Worm (Caenorhabditis elegans): ENCODE results near the gene snfc-5.

Gene snfc-5

DNA sequence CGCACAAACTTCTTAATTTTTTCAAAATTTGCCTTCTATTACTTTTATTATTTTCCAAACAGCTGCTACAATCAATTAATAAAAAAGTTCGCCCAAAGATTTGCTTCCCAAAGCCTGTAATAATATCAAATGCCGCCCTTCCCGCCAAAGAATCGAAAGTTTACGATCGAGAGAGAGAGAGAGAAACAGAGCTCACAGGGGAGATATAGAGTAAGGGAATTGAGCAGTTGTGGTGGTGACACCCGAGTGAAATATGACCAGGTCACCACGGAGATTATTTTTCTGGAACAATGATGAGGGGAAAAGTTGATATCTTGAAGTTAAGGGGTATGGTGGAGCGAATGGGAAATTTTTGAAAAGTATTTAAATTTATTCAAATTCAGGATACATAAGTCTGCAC, 44.7 kb upstream of the snfc-5 start:
- TF ChIP-seq nhr-28 (tag; optimal IDR thresholded peaks at IDR 0.05) (no peak), lin-32 (GFP tag; optimal IDR thresholded peaks at IDR 0.05) (no peak), sptf-1 (tag; optimal IDR thresholded peaks at IDR 0.05) (no peak), lin-13 (tag; optimal IDR thresholded peaks at IDR 0.05) (no peak), hlh-1 (tag; optimal IDR thresholded peaks at IDR 0.05) (peak; percentile 89), ham-2 (GFP tag; optimal IDR thresholded peaks at IDR 0.05) (no peak), unc-39 (tag; optimal IDR thresholded peaks at IDR 0.05) (no peak), bed-3 (GFP tag; optimal IDR thresholded peaks at IDR 0.05) (no peak), unc-120 (tag; optimal IDR thresholded peaks at IDR 0.05; ENCODE audit: poor library complexity, severe bottlenecking) (no peak), mab-5 (tag; optimal IDR thresholded peaks at IDR 0.05) (no peak), M03D4.4 (tag; optimal IDR thresholded peaks at IDR 0.05) (no peak), unc-62 (GFP tag; optimal IDR thresholded peaks at IDR 0.05) (peak; percentile 71), ztf-11 (tag; optimal IDR thresholded peaks at IDR 0.05) (no peak), nhr-12 (tag; optimal IDR thresholded peaks at IDR 0.05) (no peak), mls-2 (tag; optimal IDR thresholded peaks at IDR 0.05) (no peak), pha-4 (tag; optimal IDR thresholded peaks at IDR 0.05) (no peak), cnd-1 (tag; optimal IDR thresholded peaks at IDR 0.05) (no peak)

DNA sequence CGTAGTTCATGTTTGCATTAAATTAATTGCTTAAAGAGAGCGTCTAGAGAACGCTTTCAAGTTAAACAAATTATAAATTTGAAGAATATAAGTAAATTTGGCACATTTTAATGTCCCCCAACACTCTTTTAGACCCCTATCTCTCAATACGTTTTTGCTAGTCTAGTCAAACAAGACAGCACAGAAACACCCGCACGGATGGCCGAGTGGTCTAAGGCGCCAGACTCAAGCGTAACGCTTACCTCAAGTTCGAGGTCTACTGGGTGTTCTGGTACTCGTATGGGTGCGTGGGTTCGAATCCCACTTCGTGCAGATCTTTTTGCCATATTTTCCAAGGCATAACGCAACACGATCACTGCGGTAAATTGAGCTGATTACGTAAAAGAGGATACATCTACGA, 42.3 kb upstream of the snfc-5 start:
- TF ChIP-seq nhr-2 (tag; optimal IDR thresholded peaks at IDR 0.05) (no peak), nhr-12 (tag; optimal IDR thresholded peaks at IDR 0.05) (no peak), ham-2 (GFP tag; optimal IDR thresholded peaks at IDR 0.05) (peak; percentile 26), elt-1 (tag; optimal IDR thresholded peaks at IDR 0.05; ENCODE audit: borderline replicate concordance, insufficient read depth) (no peak), unc-62 (GFP tag; optimal IDR thresholded peaks at IDR 0.05) (no peak), lsy-2 (tag; optimal IDR thresholded peaks at IDR 0.05) (no peak), ceh-43 (GFP tag; optimal IDR thresholded peaks at IDR 0.05) (no peak)

DNA sequence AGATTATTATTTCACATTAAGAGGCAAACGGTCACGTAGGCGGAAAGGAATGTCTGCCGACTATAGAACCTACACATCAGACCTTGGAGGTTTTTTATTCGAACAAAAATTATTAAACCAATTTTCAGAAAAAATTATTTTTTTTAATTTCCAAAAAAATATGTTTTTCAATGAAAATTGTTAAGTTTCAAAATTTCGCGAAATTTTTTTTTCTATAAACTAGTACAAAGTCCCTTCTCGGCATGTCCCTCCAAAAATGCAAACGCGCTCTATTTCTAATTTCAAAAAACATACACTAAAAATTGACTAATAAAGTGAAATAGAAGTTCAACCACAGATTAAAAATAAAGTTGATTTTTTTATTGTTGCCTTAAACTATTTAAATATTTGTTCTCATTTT, 39.6 kb upstream of the snfc-5 start, which contains the start of gene ckb-1:
Gene ckb-1 (plus strand): TSS at position 301 of the 400 bp plus-strand sequence.
- no peak for TF ChIP-seq ztf-11 (tag; optimal IDR thresholded peaks at IDR 0.05)
- TF ChIP-seq mep-1 (tag; optimal IDR thresholded peaks at IDR 0.05) = no peak
- no peak for TF ChIP-seq pha-4 (tag; optimal IDR thresholded peaks at IDR 0.05)
- no peak for TF ChIP-seq zip-8 (tag; optimal IDR thresholded peaks at IDR 0.05)
- no peak for TF ChIP-seq tbx-8 (GFP tag; optimal IDR thresholded peaks at IDR 0.05)
- no peak for TF ChIP-seq flh-1 (GFP tag; optimal IDR thresholded peaks at IDR 0.05)
- TF ChIP-seq blmp-1 (tag; optimal IDR thresholded peaks at IDR 0.05) = no peak
- no peak for TF ChIP-seq ces-1 (GFP tag; optimal IDR thresholded peaks at IDR 0.05)
- no peak for TF ChIP-seq mab-5 (tag; optimal IDR thresholded peaks at IDR 0.05)
- TF ChIP-seq bed-3 (GFP tag; optimal IDR thresholded peaks at IDR 0.05) = no peak
- TF ChIP-seq sem-2 (GFP tag; optimal IDR thresholded peaks at IDR 0.05) = no peak
- no peak for TF ChIP-seq hlh-1 (tag; optimal IDR thresholded peaks at IDR 0.05)
- TF ChIP-seq sptf-1 (tag; optimal IDR thresholded peaks at IDR 0.05) = no peak
- TF ChIP-seq lin-13 (tag; optimal IDR thresholded peaks at IDR 0.05) = no peak
- no peak for TF ChIP-seq mls-2 (tag; optimal IDR thresholded peaks at IDR 0.05)
- no peak for TF ChIP-seq unc-62 (GFP tag; optimal IDR thresholded peaks at IDR 0.05)
- TF ChIP-seq nhr-76 (tag; optimal IDR thresholded peaks at IDR 0.05) = no peak
- no peak for TF ChIP-seq nhr-12 (tag; optimal IDR thresholded peaks at IDR 0.05)

DNA sequence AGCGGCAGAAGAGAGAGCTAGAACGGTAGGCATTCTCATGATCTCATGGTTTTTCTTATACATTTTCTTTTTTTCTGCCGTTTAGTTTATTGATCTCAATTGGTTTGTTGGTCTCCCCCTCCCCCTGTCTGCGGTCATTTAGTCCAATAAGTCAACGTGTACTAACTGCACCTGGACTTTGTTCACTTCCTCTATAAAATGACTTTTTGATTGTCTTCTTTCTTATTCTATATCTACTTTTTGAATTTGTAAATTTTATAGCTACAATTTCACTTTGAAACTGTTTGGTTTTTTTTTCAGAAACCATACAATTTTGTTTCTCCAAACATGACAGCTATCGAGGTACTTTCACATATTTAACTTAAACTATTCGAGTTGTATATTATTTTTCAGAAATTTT, 36.9 kb upstream of the snfc-5 start, which contains the start of gene ckb-2:
Gene ckb-2 (plus strand): TSS at position 301 of the 400 bp plus-strand sequence.
- TF ChIP-seq lin-13 (tag; optimal IDR thresholded peaks at IDR 0.05) (no peak), lin-32 (GFP tag; optimal IDR thresholded peaks at IDR 0.05) (no peak), hlh-1 (tag; optimal IDR thresholded peaks at IDR 0.05) (no peak), unc-120 (tag; optimal IDR thresholded peaks at IDR 0.05; ENCODE audit: poor library complexity, severe bottlenecking) (no peak), ceh-43 (GFP tag; optimal IDR thresholded peaks at IDR 0.05) (no peak), pha-4 (tag; optimal IDR thresholded peaks at IDR 0.05) (no peak), ceh-83 (GFP tag; optimal IDR thresholded peaks at IDR 0.05) (no peak), nhr-12 (tag; optimal IDR thresholded peaks at IDR 0.05) (no peak), sptf-1 (tag; optimal IDR thresholded peaks at IDR 0.05) (no peak), mab-5 (tag; optimal IDR thresholded peaks at IDR 0.05) (no peak)

DNA sequence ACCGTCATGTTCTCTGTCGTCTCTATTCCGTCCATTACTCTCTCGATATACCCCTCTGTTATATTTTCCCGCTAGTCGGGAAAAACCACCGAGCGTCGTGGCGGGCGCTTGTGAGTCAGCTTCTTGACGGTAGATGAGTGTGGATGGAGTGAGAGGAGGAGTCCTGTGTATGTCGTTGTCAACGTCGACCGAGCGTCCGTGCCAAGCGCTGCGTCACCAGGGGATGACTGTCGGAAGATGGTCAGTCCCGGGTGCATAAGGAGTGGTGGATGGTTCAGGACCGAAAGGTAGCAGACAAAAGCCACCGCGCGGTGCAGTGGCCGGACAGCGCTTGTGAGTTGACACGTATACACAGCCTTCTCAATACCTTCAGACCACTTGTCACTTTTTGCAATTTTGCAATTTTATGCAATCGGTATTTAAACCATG, 35.2 kb upstream of the snfc-5 start:
- peak; percentile 68 for TF ChIP-seq drap-1 (GFP tag; optimal IDR thresholded peaks at IDR 0.05)
- peak; percentile 7 for TF ChIP-seq lsy-2 (tag; optimal IDR thresholded peaks at IDR 0.05)
- peak; percentile 50 for TF ChIP-seq sem-2 (GFP tag; optimal IDR thresholded peaks at IDR 0.05)
- peak; percentile 32 for TF ChIP-seq lin-32 (GFP tag; optimal IDR thresholded peaks at IDR 0.05)
- peak; percentile 78 for TF ChIP-seq ceh-83 (GFP tag; optimal IDR thresholded peaks at IDR 0.05)
- peak; percentile 43 for TF ChIP-seq bed-3 (GFP tag; optimal IDR thresholded peaks at IDR 0.05)
- peak; percentile 53 for TF ChIP-seq ceh-43 (GFP tag; optimal IDR thresholded peaks at IDR 0.05)
- TF ChIP-seq cnd-1 (tag; optimal IDR thresholded peaks at IDR 0.05) = peak; percentile 73
- TF ChIP-seq M03D4.4 (tag; optimal IDR thresholded peaks at IDR 0.05) = peak; percentile 68
- TF ChIP-seq unc-120 (tag; optimal IDR thresholded peaks at IDR 0.05; ENCODE audit: poor library complexity, severe bottlenecking) = peak; percentile 73
- peak; percentile 80 for TF ChIP-seq sptf-1 (tag; optimal IDR thresholded peaks at IDR 0.05)
- peak; percentile 36 for TF ChIP-seq flh-1 (GFP tag; optimal IDR thresholded peaks at IDR 0.05)
- peak; percentile 88 for TF ChIP-seq mls-2 (tag; optimal IDR thresholded peaks at IDR 0.05)
- TF ChIP-seq ham-2 (GFP tag; optimal IDR thresholded peaks at IDR 0.05) = peak; percentile 79

All from whole organism, mixed stage, embryonic.